Worm (Caenorhabditis elegans) whole organism, early embryonic: ENCODE results near the gene T24H7.8.

Experiments
- B0310.2 ChIP-seq: sonication (generic microtip); optimal IDR thresholded peaks from 2 replicates; lab custom pipeline; 2016; ENCODE audit warnings: mild to moderate bottlenecking, missing genetic modification characterization, missing compliant biosample characterization
- sea-1 ChIP-seq: fragments of 200-800 bp; sonication (Bioruptor generic); conservative IDR thresholded peaks from 2 replicates; pipeline ENCODE4 v1.3.6; 2022; ENCODE audit warnings: missing genetic modification characterization, missing compliant biosample characterization
- tra-4 ChIP-seq: sonication (generic microtip); optimal IDR thresholded peaks from 2 replicates; lab custom pipeline; 2017; ENCODE audit warnings: missing genetic modification characterization, missing compliant biosample characterization

DNA sequence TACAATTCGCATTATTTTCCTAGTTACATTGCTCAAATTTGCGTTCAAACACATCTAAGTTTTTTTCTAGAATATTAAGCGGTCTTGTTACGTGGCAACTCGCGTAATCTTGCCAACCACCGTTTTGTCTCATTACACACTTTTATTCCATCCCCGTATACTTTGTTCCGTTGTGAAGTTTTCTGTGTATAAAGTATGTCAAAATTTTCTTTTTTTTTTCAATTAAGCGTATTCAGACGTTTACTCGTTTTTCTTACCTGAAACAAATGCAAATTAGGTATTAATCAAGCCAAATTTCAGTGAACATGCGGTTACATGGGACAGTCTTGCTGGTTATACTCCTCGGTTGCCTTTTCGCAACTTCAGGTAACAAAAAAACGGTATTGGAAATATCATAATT is 5.2 kb downstream of the T24H7.8 start, which contains the start of gene T24H7.2:
- TF ChIP-seq tra-4 (tag; lab: Kevin White, UChicago) (no peak), sea-1 (GFP tag; lab: Robert Waterston, UW) (no peak), B0310.2 (tag; lab: Kevin White, UChicago) (no peak)
